Worm (Caenorhabditis elegans) whole organism, late embryonic: ENCODE results near the gene xbx-6.

Source experiments
- F13H6.1 ChIP-seq: sonication (generic microtip); optimal IDR thresholded peaks from 2 replicates; lab custom pipeline; 2016; ENCODE audit warnings: missing genetic modification characterization, missing compliant biosample characterization
- ceh-30 ChIP-seq: fragments of 150-350 bp; optimal IDR thresholded peaks from 2 replicates; lab custom pipeline; 2014; ENCODE audit warnings: missing biosample characterization, missing genetic modification characterization
- ceh-45 ChIP-seq: fragments of 200-800 bp; sonication (Bioruptor generic); IDR thresholded peaks from 2 replicates; pipeline ENCODE4 v1.3.6; 2022; ENCODE audit warnings: missing genetic modification reagents, missing genetic modification characterization, missing compliant biosample characterization
- elt-2 ChIP-seq: sonication (generic microtip); optimal IDR thresholded peaks from 2 replicates; lab custom pipeline; 2016; ENCODE audit warnings: missing genetic modification reagents, missing genetic modification characterization, missing compliant biosample characterization
- nhr-11 ChIP-seq: fragments of 150-350 bp; optimal IDR thresholded peaks from 2 replicates; lab custom pipeline; 2014; ENCODE audit warnings: missing biosample characterization, missing genetic modification characterization

DNA sequence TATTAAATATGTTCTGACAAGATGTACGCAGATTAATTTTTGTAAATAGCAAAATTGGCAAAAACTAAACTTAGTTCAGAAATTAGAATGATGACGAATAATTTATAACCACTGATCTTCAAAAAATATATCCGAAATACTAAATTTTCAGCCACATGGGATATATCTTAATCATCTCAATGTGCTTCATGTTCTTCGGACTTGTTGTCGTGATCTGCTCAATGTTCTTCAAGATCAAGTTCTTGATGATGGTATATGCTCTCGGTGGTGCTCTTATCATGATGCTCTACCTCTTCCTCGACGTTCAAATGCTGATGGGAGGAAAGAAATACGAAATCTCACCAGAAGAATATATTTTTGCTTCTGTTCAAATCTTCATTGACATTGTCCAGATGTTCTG is 3.7 kb downstream of the xbx-6 start:
- TF ChIP-seq nhr-11 (tag; lab: Kevin White, UChicago) (no peak), elt-2 (tag; lab: Kevin White, UChicago) (no peak), F13H6.1 (tag; lab: Kevin White, UChicago) (no peak), ceh-30 (tag; lab: Kevin White, UChicago) (no peak), ceh-45 (GFP tag; lab: Robert Waterston, UW) (no peak)
